Fruit fly (Drosophila melanogaster) whole organism, adult: Measurements from ENCODE around the gene Cdk1.

Experiments used
- Hr96 ChIP-seq: fragments of 200-800 bp; sonication (Bioruptor generic); optimal IDR thresholded peaks from 2 replicates; lab custom pipeline; 2016; ENCODE audit warnings: missing biosample characterization, missing genetic modification characterization
- kay ChIP-seq: fragments of 200-800 bp; sonication (Bioruptor generic); peaks from one replicate; lab custom pipeline; 2016; ENCODE audit warnings: missing biosample characterization, missing genetic modification characterization, borderline replicate concordance
- tj ChIP-seq: fragments of 200-800 bp; sonication (Bioruptor generic); optimal IDR thresholded peaks from 3 replicates; lab custom pipeline; 2017; ENCODE audit warnings: missing biosample characterization, mild to moderate bottlenecking, missing genetic modification characterization, moderate library complexity

- TF ChIP-seq kay (peak; percentile 68), tj (peak; percentile 88), Hr96 (GFP tag; lab: Kevin White, UChicago) (no peak)
Observed at dm6 chr2L:10422643-10423606, 36.9 kb upstream of the Cdk1 start, which contains the start of the genes pie and Wdfy2.
